Fruit fly (Drosophila melanogaster) whole organism: ENCODE results near the gene Ccp84Ae.

ENCODE experiments used
- CG8478 ChIP-seq: fragments of >200 bp; optimal IDR thresholded peaks from 2 replicates; lab custom pipeline; 2018; ENCODE audit warnings: inconsistent platforms
- Dll ChIP-seq: fragments of >200 bp; optimal IDR thresholded peaks from 2 replicates; lab custom pipeline; 2017
- pan ChIP-seq: fragments of >200 bp; optimal IDR thresholded peaks from 2 replicates; lab custom pipeline; 2017
- usp ChIP-seq: fragments of >200 bp; optimal IDR thresholded peaks from 2 replicates; lab custom pipeline; 2017; ENCODE audit warnings: missing biosample characterization, missing genetic modification characterization, mixed read lengths

DNA sequence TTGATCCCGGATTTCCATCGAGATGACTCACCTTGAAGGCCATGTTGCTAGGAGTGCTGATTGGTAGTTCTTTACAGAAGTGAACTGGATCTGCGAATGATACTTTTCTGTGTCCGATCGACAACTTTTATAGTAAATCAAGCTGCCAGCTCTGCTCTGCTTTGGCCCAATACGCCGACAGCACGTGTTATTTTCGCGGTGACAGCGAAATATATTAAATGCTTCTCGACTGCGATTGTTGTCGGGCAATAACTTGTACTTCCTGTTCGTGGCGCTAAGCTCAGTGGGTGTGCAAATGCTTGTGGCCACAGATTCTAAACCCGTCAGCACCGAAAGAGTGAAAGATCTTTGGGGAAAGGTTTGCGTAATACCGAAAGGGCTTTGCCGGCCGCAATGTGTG lies 11.2 kb upstream of the Ccp84Ae start, which contains the start of gene Ccp84Ab:
- TF ChIP-seq Dll (lab: Kevin White, UChicago) (no peak), pan (lab: Kevin White, UChicago) (no peak), CG8478 (lab: Kevin White, UChicago) (no peak), usp (GFP tag; lab: Kevin White, UChicago) (no peak)
